Worm (Caenorhabditis elegans): ENCODE measurements around the gene ghi-1.
A peak's percentile ranks its signal among the peaks of the same experiment; 100 is the strongest.

Gene ghi-1

DNA sequence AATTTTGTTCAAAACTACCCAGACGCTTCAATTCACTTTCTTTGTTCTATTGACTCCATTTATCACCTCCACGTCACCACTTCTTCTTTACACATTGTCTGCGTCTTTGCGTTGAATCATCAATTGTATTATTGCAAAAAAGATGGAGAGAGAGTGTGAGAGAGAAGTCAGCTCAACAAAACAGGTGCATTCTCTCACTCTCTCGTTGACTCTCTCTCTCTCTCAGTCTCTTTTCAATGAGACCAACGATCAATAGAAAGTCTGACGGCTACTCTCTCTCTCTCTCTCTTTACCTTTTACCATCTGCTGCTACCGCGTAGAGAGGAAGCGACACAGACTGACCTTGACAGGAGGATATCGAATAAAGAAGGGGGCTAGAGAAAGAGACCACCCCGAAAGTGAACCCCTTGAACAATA is 10.8 kb upstream of the ghi-1 start:
- TF ChIP-seq hnd-1 (tag; optimal IDR thresholded peaks at IDR 0.05) (no peak), hmbx-1 (tag; optimal IDR thresholded peaks at IDR 0.05) (no peak), scrt-1 (GFP tag; IDR thresholded peaks at IDR 0.05) (0 out of 2 replicates have a peak, but pooled peaks have one; percentile 40), flt-1 (GFP tag; IDR thresholded peaks at IDR 0.05) (0 out of 2 replicates have a peak, but pooled peaks have one; percentile 10), tbx-37 (GFP tag; conservative IDR thresholded peaks at IDR 0.05) (no peak), ets-7 (tag; optimal IDR thresholded peaks at IDR 0.05) (peak; percentile 7), ama-1 (optimal IDR thresholded peaks at IDR 0.05) (peak; percentile 90), hmg-4 (GFP tag; optimal IDR thresholded peaks at IDR 0.05) (peak; percentile 74), aly-1 (tag; optimal IDR thresholded peaks at IDR 0.05) (no peak), ceh-36 (tag; optimal IDR thresholded peaks at IDR 0.05) (peak; percentile 35), B0310.2 (tag; optimal IDR thresholded peaks at IDR 0.05) (no peak), tra-4 (tag; optimal IDR thresholded peaks at IDR 0.05) (no peak), ceh-13 (GFP tag; optimal IDR thresholded peaks at IDR 0.05) (no peak), tbx-11 (GFP tag; IDR thresholded peaks at IDR 0.05) (no peak), sea-1 (GFP tag; conservative IDR thresholded peaks at IDR 0.05) (no peak), F13C5.2 (tag; optimal IDR thresholded peaks at IDR 0.05) (peak; percentile 37), pes-1 (GFP tag; IDR thresholded peaks at IDR 0.05) (no peak)

DNA sequence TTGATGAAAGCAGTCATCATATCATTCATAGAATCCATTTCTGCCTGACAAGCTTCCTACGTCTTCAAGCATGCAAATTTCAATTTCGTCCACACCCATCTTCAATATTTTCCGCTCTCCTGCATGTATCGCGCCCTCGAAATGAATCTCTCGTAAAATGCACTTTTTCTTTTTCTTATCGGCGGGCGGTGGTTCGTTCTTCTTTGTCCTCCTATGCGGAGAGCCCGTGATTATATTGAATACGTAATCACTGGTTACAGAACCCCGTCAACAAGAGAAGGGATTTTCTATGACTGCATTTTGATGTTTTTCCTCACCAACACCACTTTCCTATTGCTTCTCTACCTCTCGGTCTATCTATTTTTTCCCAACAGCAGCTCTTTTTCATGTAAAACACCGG is 9.9 kb upstream of the ghi-1 start:
- TF ChIP-seq tbx-11 (GFP tag; IDR thresholded peaks at IDR 0.05) (no peak), ceh-13 (GFP tag; optimal IDR thresholded peaks at IDR 0.05) (no peak), flt-1 (GFP tag; IDR thresholded peaks at IDR 0.05) (no peak), hmg-4 (GFP tag; optimal IDR thresholded peaks at IDR 0.05) (peak; percentile 56), hmbx-1 (tag; optimal IDR thresholded peaks at IDR 0.05) (no peak), ceh-36 (tag; optimal IDR thresholded peaks at IDR 0.05) (no peak), sea-1 (GFP tag; conservative IDR thresholded peaks at IDR 0.05) (peak; percentile 39; the same call in 1 of the 2 replicates), B0310.2 (tag; optimal IDR thresholded peaks at IDR 0.05) (no peak), ets-7 (tag; optimal IDR thresholded peaks at IDR 0.05) (no peak), tra-4 (tag; optimal IDR thresholded peaks at IDR 0.05) (no peak), scrt-1 (GFP tag; IDR thresholded peaks at IDR 0.05) (no peak), F13C5.2 (tag; optimal IDR thresholded peaks at IDR 0.05) (no peak), tbx-37 (GFP tag; conservative IDR thresholded peaks at IDR 0.05) (no peak), aly-1 (tag; optimal IDR thresholded peaks at IDR 0.05) (no peak), hnd-1 (tag; optimal IDR thresholded peaks at IDR 0.05) (no peak), ama-1 (optimal IDR thresholded peaks at IDR 0.05) (peak; percentile 51), pes-1 (GFP tag; IDR thresholded peaks at IDR 0.05) (no peak)

DNA sequence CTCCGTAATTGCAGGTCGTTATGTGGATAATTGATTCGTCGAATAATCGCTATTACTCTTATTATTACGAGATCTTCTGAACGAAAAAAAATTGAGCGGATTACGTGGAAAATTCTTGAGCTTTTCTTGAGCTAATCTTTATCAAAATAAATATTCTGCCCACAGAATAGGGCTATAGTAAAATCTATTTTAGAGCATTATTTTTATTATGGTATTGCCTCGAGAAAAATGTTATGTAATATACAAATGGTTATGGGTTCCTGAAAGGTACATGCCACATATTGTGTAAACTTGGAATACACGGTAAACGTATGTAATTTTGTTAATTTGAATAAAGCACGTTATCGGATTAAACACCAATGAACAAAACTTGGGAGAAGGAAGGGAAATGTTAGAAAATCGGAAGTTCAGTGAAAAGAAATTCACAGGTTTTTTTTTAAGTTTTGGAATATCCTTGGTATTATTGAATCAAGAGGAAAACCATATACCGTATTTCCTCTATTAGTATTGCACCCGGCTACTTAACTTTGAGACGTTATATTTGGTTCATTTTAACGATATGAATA is 9.3 kb upstream of the ghi-1 start:
- TF ChIP-seq tbx-37 (GFP tag; conservative IDR thresholded peaks at IDR 0.05) = peak; percentile 27; the same call in 1 of the 2 replicates
- no peak for TF ChIP-seq hnd-1 (tag; optimal IDR thresholded peaks at IDR 0.05)
- no peak for TF ChIP-seq ceh-13 (GFP tag; optimal IDR thresholded peaks at IDR 0.05)
- peak; percentile 1 for TF ChIP-seq B0310.2 (tag; optimal IDR thresholded peaks at IDR 0.05)
- TF ChIP-seq sea-1 (GFP tag; conservative IDR thresholded peaks at IDR 0.05) = no peak
- peak; percentile 23 for TF ChIP-seq ceh-36 (tag; optimal IDR thresholded peaks at IDR 0.05)
- no peak for TF ChIP-seq scrt-1 (GFP tag; IDR thresholded peaks at IDR 0.05)
- TF ChIP-seq ets-7 (tag; optimal IDR thresholded peaks at IDR 0.05) = no peak

DNA sequence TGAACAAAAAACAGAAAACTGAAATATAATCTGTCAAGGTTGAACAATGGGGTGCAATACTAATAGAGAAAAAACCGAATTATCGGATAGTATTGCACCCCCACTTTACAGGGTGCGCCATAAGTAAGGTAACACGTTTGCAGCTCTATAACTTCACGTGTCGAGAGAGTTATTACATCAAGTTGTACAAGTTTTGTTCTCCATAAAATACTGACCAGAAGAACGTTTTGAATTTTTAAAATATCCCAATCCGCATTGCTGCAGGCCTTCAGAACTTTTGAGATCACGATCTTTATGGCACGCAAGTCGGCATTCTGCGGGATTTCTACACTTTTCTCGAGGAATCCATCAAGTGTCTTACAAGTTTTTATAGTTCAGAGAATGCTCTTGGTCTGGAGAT is 8.7 kb upstream of the ghi-1 start:
- TF ChIP-seq ama-1 (optimal IDR thresholded peaks at IDR 0.05) = no peak
- TF ChIP-seq flt-1 (GFP tag; IDR thresholded peaks at IDR 0.05) = no peak
- TF ChIP-seq tbx-11 (GFP tag; IDR thresholded peaks at IDR 0.05) = no peak
- no peak for TF ChIP-seq B0310.2 (tag; optimal IDR thresholded peaks at IDR 0.05)
- TF ChIP-seq pes-1 (GFP tag; IDR thresholded peaks at IDR 0.05) = no peak
- no peak for TF ChIP-seq hmbx-1 (tag; optimal IDR thresholded peaks at IDR 0.05)
- TF ChIP-seq hnd-1 (tag; optimal IDR thresholded peaks at IDR 0.05) = no peak
- TF ChIP-seq aly-1 (tag; optimal IDR thresholded peaks at IDR 0.05) = no peak
- no peak for TF ChIP-seq ets-7 (tag; optimal IDR thresholded peaks at IDR 0.05)
- no peak for TF ChIP-seq scrt-1 (GFP tag; IDR thresholded peaks at IDR 0.05)
- no peak for TF ChIP-seq tra-4 (tag; optimal IDR thresholded peaks at IDR 0.05)
- no peak for TF ChIP-seq ceh-13 (GFP tag; optimal IDR thresholded peaks at IDR 0.05)
- TF ChIP-seq ceh-36 (tag; optimal IDR thresholded peaks at IDR 0.05) = no peak
- no peak for TF ChIP-seq F13C5.2 (tag; optimal IDR thresholded peaks at IDR 0.05)
- no peak for TF ChIP-seq tbx-37 (GFP tag; conservative IDR thresholded peaks at IDR 0.05)

DNA sequence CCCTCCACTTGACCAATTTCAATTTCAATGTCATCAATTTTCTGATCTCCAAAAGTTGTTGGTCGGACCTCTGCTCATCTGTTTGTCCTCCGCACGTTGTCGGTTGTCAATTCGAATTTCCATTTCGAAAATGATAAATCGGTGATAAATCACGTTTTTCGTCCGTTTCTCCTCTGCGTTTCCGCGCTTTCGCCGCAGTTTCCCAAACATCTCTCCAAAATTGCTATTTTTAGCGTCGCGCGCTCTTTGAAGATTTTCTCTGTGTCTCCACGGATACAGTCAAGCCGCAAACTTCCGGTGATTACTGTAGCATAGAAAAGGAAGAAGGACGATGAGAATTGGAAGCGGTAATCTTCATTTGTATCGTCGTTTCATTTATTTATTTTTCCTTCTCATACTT is 4.5 kb upstream of the ghi-1 start:
- TF ChIP-seq ceh-36 (tag; optimal IDR thresholded peaks at IDR 0.05) = no peak
- TF ChIP-seq hnd-1 (tag; optimal IDR thresholded peaks at IDR 0.05) = no peak
- no peak for TF ChIP-seq sea-1 (GFP tag; conservative IDR thresholded peaks at IDR 0.05)
- TF ChIP-seq aly-1 (tag; optimal IDR thresholded peaks at IDR 0.05) = no peak
- no peak for TF ChIP-seq ama-1 (optimal IDR thresholded peaks at IDR 0.05)
- TF ChIP-seq tbx-11 (GFP tag; IDR thresholded peaks at IDR 0.05) = no peak
- TF ChIP-seq flt-1 (GFP tag; IDR thresholded peaks at IDR 0.05) = no peak
- TF ChIP-seq hmg-4 (GFP tag; optimal IDR thresholded peaks at IDR 0.05) = no peak
- TF ChIP-seq scrt-1 (GFP tag; IDR thresholded peaks at IDR 0.05) = no peak
- no peak for TF ChIP-seq hmbx-1 (tag; optimal IDR thresholded peaks at IDR 0.05)
- no peak for TF ChIP-seq ceh-13 (GFP tag; optimal IDR thresholded peaks at IDR 0.05)
- TF ChIP-seq pes-1 (GFP tag; IDR thresholded peaks at IDR 0.05) = no peak
- TF ChIP-seq tra-4 (tag; optimal IDR thresholded peaks at IDR 0.05) = no peak
- TF ChIP-seq B0310.2 (tag; optimal IDR thresholded peaks at IDR 0.05) = no peak
- TF ChIP-seq tbx-37 (GFP tag; conservative IDR thresholded peaks at IDR 0.05) = no peak
- TF ChIP-seq ets-7 (tag; optimal IDR thresholded peaks at IDR 0.05) = no peak
- TF ChIP-seq F13C5.2 (tag; optimal IDR thresholded peaks at IDR 0.05) = no peak

DNA sequence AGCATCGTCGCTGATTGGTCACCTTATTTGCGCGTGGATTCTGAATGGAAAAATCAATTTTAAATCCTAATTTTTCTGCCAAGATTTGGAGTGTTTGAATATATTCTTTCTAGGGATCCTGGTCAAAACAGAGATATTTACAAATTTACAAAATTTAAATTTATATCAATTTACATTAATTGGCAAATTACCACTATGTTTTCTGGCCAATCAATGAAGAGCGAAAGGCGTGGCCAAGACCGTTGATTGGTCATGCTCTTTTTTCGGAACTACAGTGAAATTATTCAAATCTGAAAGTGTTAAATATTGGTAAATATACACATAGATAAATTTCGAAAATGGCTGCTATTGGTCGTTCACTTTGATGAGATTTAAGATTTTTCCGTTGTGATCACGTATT is 3.8 kb upstream of the ghi-1 start:
- TF ChIP-seq flt-1 (GFP tag; IDR thresholded peaks at IDR 0.05) (no peak), F13C5.2 (tag; optimal IDR thresholded peaks at IDR 0.05) (no peak), scrt-1 (GFP tag; IDR thresholded peaks at IDR 0.05) (no peak), tbx-11 (GFP tag; IDR thresholded peaks at IDR 0.05) (no peak), hnd-1 (tag; optimal IDR thresholded peaks at IDR 0.05) (no peak), sea-1 (GFP tag; conservative IDR thresholded peaks at IDR 0.05) (no peak), hmg-4 (GFP tag; optimal IDR thresholded peaks at IDR 0.05) (no peak), ama-1 (optimal IDR thresholded peaks at IDR 0.05) (no peak)

DNA sequence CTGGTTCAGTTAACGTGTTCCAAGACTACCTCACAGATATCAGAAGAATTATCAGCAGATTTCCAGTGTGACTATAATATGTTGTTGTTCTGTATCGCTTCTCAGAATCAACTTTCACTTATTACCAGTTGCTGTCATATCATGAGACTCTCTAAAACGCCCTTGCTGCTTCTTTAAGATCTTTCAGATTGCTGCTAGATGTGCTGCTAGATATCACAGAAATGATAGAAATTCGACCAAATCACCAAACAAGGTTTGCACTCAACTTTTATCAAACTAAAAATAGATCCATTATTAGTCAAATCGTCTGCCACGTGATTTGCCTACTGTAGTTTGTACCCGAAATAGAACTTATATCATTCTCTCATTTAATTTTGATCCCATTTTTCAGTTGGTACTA is 2.0 kb upstream of the ghi-1 start:
- TF ChIP-seq ceh-36 (tag; optimal IDR thresholded peaks at IDR 0.05) (no peak), tbx-37 (GFP tag; conservative IDR thresholded peaks at IDR 0.05) (no peak), ets-7 (tag; optimal IDR thresholded peaks at IDR 0.05) (no peak), hmbx-1 (tag; optimal IDR thresholded peaks at IDR 0.05) (no peak), flt-1 (GFP tag; IDR thresholded peaks at IDR 0.05) (no peak), B0310.2 (tag; optimal IDR thresholded peaks at IDR 0.05) (no peak), pes-1 (GFP tag; IDR thresholded peaks at IDR 0.05) (no peak), hmg-4 (GFP tag; optimal IDR thresholded peaks at IDR 0.05) (no peak), tra-4 (tag; optimal IDR thresholded peaks at IDR 0.05) (no peak), ama-1 (optimal IDR thresholded peaks at IDR 0.05) (no peak), aly-1 (tag; optimal IDR thresholded peaks at IDR 0.05) (no peak)

Data from whole organism, early embryonic.